Worm (Caenorhabditis elegans) whole organism, L1 larva: Measurements from ENCODE around the gene rars-1.
A peak's percentile ranks its signal among the peaks of the same experiment; 100 is the strongest.

Source experiments
- C04F5.9 ChIP-seq: sonication (generic microtip); optimal IDR thresholded peaks from 2 replicates; lab custom pipeline; 2016; ENCODE audit warnings: missing genetic modification characterization, missing compliant biosample characterization
- C16A3.4 ChIP-seq: fragments of 150-350 bp; optimal IDR thresholded peaks from 2 replicates; lab custom pipeline; 2014; ENCODE audit warnings: missing biosample characterization, missing genetic modification characterization
- F16B12.6 ChIP-seq: fragments of 150-350 bp; optimal IDR thresholded peaks from 2 replicates; lab custom pipeline; 2014; ENCODE audit warnings: missing biosample characterization, missing genetic modification characterization
- aha-1 ChIP-seq: fragments of 150-350 bp; optimal IDR thresholded peaks from 2 replicates; lab custom pipeline; 2014; ENCODE audit warnings: missing biosample characterization, missing genetic modification characterization
- alr-1 ChIP-seq: fragments of 200-800 bp; sonication (Bioruptor generic); optimal IDR thresholded peaks from 2 replicates; lab custom pipeline; 2018; ENCODE audit warnings: borderline replicate concordance, mild to moderate bottlenecking, missing genetic modification characterization, missing compliant biosample characterization
- aly-2 ChIP-seq: fragments of 150-350 bp; optimal IDR thresholded peaks from 2 replicates; lab custom pipeline; 2014; ENCODE audit warnings: missing biosample characterization, missing genetic modification characterization
- ceh-63 ChIP-seq: fragments of 200-800 bp; sonication (Bioruptor generic); optimal IDR thresholded peaks from 2 replicates; lab custom pipeline; 2018; ENCODE audit warnings: mild to moderate bottlenecking, missing genetic modification characterization, missing compliant biosample characterization
- ceh-8 ChIP-seq: fragments of 200-800 bp; sonication (Bioruptor generic); optimal IDR thresholded peaks from 2 replicates; lab custom pipeline; 2018; ENCODE audit warnings: mild to moderate bottlenecking, missing genetic modification characterization, moderate library complexity, missing compliant biosample characterization
- ceh-82 ChIP-seq, 3 experiments: fragments of 150-350 bp in 1 of 3; sonication (generic microtip) in 2 of 3; optimal IDR thresholded peaks; 2 replicates each; lab custom pipeline; 2014 to 2017; ENCODE audit warnings: missing biosample characterization in 3 of 3, missing genetic modification characterization in 3 of 3
- ceh-88 ChIP-seq: fragments of 200-800 bp; sonication (Bioruptor generic); IDR thresholded peaks from 2 replicates; pipeline ENCODE4 v1.3.6; 2022; ENCODE audit warnings: missing genetic modification characterization, missing compliant biosample characterization
- ceh-90 ChIP-seq: sonication (generic microtip); optimal IDR thresholded peaks from 2 replicates; lab custom pipeline; 2016; ENCODE audit warnings: missing genetic modification characterization, missing compliant biosample characterization
- ces-1 ChIP-seq: fragments of 150-350 bp; optimal IDR thresholded peaks from 2 replicates; lab custom pipeline; 2014; ENCODE audit warnings: missing biosample characterization, missing genetic modification reagents, missing genetic modification characterization
- egl-13 ChIP-seq: sonication (generic microtip); optimal IDR thresholded peaks from 2 replicates; lab custom pipeline; 2016; ENCODE audit warnings: missing genotype, missing genetic modification reagents, missing genetic modification characterization, missing compliant biosample characterization
- egl-27 ChIP-seq, 2 experiments: fragments of 150-350 bp in 1 of 2; sonication (generic microtip); optimal IDR thresholded peaks; 3 replicates each; lab custom pipeline; 2017 to 2018; ENCODE audit warnings: missing biosample characterization in 2 of 2, missing genetic modification characterization in 2 of 2, missing genetic modification reagents in 2 of 2
- elt-3 ChIP-seq, 6 experiments: fragments of 150-350 bp in 1 of 6; sonication (generic microtip); optimal IDR thresholded peaks; 2 replicates each; lab custom pipeline; 2017 to 2018; ENCODE audit warnings: missing biosample characterization in 6 of 6, missing genetic modification characterization in 6 of 6, inconsistent platforms in 1 of 6
- fkh-10 ChIP-seq: sonication (generic microtip); optimal IDR thresholded peaks from 2 replicates; lab custom pipeline; 2017; ENCODE audit warnings: missing biosample characterization, missing genetic modification reagents, missing genetic modification characterization
- fkh-4 ChIP-seq: sonication (generic microtip); optimal IDR thresholded peaks from 2 replicates; lab custom pipeline; 2016; ENCODE audit warnings: missing compliant biosample characterization, missing genetic modification characterization, borderline replicate concordance
- fkh-8 ChIP-seq: sonication (generic microtip); optimal IDR thresholded peaks from 2 replicates; lab custom pipeline; 2016; ENCODE audit warnings: mild to moderate bottlenecking, missing genetic modification characterization, missing compliant biosample characterization
- hlh-17 ChIP-seq: fragments of 200-800 bp; sonication (Bioruptor generic); optimal IDR thresholded peaks from 2 replicates; lab custom pipeline; 2018; ENCODE audit warnings: missing genetic modification characterization, mild to moderate bottlenecking, missing compliant biosample characterization, moderate library complexity, borderline replicate concordance
- hlh-4 ChIP-seq: sonication (generic microtip); optimal IDR thresholded peaks from 2 replicates; lab custom pipeline; 2016; ENCODE audit warnings: mild to moderate bottlenecking, missing genetic modification characterization, missing compliant biosample characterization
- irx-1 ChIP-seq: sonication (generic microtip); optimal IDR thresholded peaks from 2 replicates; lab custom pipeline; 2016; ENCODE audit warnings: missing genetic modification characterization, missing compliant biosample characterization
- isw-1 ChIP-seq: fragments of 200-800 bp; sonication (Bioruptor generic); IDR thresholded peaks from 2 replicates; pipeline ENCODE4 v1.3.6; 2022; ENCODE audit warnings: missing genetic modification characterization, missing compliant biosample characterization
- jun-1 ChIP-seq: fragments of 150-350 bp; optimal IDR thresholded peaks from 2 replicates; lab custom pipeline; 2014; ENCODE audit warnings: missing biosample characterization, missing genetic modification reagents, missing genetic modification characterization
- lin-13 ChIP-seq: fragments of 150-350 bp; optimal IDR thresholded peaks from 2 replicates; lab custom pipeline; 2014; ENCODE audit warnings: missing biosample characterization, missing genetic modification reagents, missing genetic modification characterization
- lin-14 ChIP-seq: fragments of 200-800 bp; sonication (Bioruptor generic); optimal IDR thresholded peaks from 2 replicates; lab custom pipeline; 2018; ENCODE audit warnings: mild to moderate bottlenecking, missing genetic modification characterization, moderate library complexity, missing compliant biosample characterization
- lin-35 ChIP-seq, 2 experiments: fragments of 150-350 bp; optimal IDR thresholded peaks; 2 replicates each; lab custom pipeline; 2014; ENCODE audit warnings: missing biosample characterization in 2 of 2, missing genetic modification characterization in 2 of 2, missing genetic modification reagents in 2 of 2
- lir-3 ChIP-seq: sonication (generic microtip); optimal IDR thresholded peaks from 2 replicates; lab custom pipeline; 2016; ENCODE audit warnings: mild to moderate bottlenecking, missing genetic modification characterization, moderate library complexity, missing compliant biosample characterization; ENCODE audit not compliant: poor library complexity
- mab-9 ChIP-seq: fragments of 200-800 bp; sonication (Bioruptor generic); IDR thresholded peaks from 2 replicates; pipeline ENCODE4 v1.3.6; 2022; ENCODE audit warnings: missing genetic modification reagents, missing genetic modification characterization, missing compliant biosample characterization
- nhr-237 ChIP-seq: fragments of 150-350 bp; optimal IDR thresholded peaks from 2 replicates; lab custom pipeline; 2014; ENCODE audit warnings: missing biosample characterization, missing genetic modification characterization
- nhr-84 ChIP-seq: sonication (generic microtip); optimal IDR thresholded peaks from 2 replicates; lab custom pipeline; 2017; ENCODE audit warnings: missing biosample characterization, missing genetic modification characterization
- nhr-85 ChIP-seq: sonication (generic microtip); peaks from one replicate; lab custom pipeline; 2016; ENCODE audit warnings: missing genetic modification characterization, inconsistent platforms, missing compliant biosample characterization
- nhr-90 ChIP-seq: sonication (generic microtip); optimal IDR thresholded peaks from 2 replicates; lab custom pipeline; 2016; ENCODE audit warnings: mild to moderate bottlenecking, missing genetic modification characterization, missing compliant biosample characterization; ENCODE audit not compliant: poor library complexity
- pag-3 ChIP-seq: sonication (generic microtip); optimal IDR thresholded peaks from 2 replicates; lab custom pipeline; 2017; ENCODE audit warnings: missing genetic modification characterization, mild to moderate bottlenecking, missing compliant biosample characterization, antibody characterized with exemption, borderline replicate concordance; ENCODE audit not compliant: insufficient read depth
- pax-3 ChIP-seq: fragments of 200-800 bp; sonication (Bioruptor generic); optimal IDR thresholded peaks from 2 replicates; lab custom pipeline; 2018; ENCODE audit warnings: mild to moderate bottlenecking, missing genetic modification characterization, moderate library complexity, missing compliant biosample characterization
- sup-37 ChIP-seq: fragments of 200-800 bp; sonication (Bioruptor generic); optimal IDR thresholded peaks from 2 replicates; lab custom pipeline; 2018; ENCODE audit warnings: mild to moderate bottlenecking, missing genetic modification characterization, missing compliant biosample characterization
- swsn-7 ChIP-seq: sonication (generic microtip); optimal IDR thresholded peaks from 2 replicates; lab custom pipeline; 2016; ENCODE audit warnings: missing genetic modification characterization, missing compliant biosample characterization
- tbx-2 ChIP-seq: sonication (generic microtip); optimal IDR thresholded peaks from 2 replicates; lab custom pipeline; 2016; ENCODE audit warnings: missing genetic modification characterization, missing compliant biosample characterization
- tlp-1 ChIP-seq: fragments of 150-350 bp; optimal IDR thresholded peaks from 2 replicates; lab custom pipeline; 2014; ENCODE audit warnings: missing biosample characterization, missing genetic modification characterization
- unc-130 ChIP-seq: fragments of 150-350 bp; optimal IDR thresholded peaks from 2 replicates; lab custom pipeline; 2017; ENCODE audit warnings: missing biosample characterization, missing genetic modification characterization, inconsistent platforms
- unc-86 ChIP-seq: sonication (generic microtip); optimal IDR thresholded peaks from 2 replicates; lab custom pipeline; 2016; ENCODE audit warnings: missing genetic modification characterization, missing compliant biosample characterization
- xbp-1 ChIP-seq: sonication (generic microtip); optimal IDR thresholded peaks from 2 replicates; lab custom pipeline; 2016; ENCODE audit warnings: missing genetic modification characterization, missing compliant biosample characterization
- zag-1 ChIP-seq: fragments of 150-350 bp; optimal IDR thresholded peaks from 2 replicates; lab custom pipeline; 2014; ENCODE audit warnings: missing biosample characterization, missing genetic modification characterization

Gene rars-1

ce11 chrIII:4930154-4930679, 13.2 kb upstream of the rars-1 start, which contains the start of gene set-2 (continued):
- TF ChIP-seq F16B12.6 (tag; lab: Kevin White, UChicago) (peak; percentile 54), alr-1 (no peak), swsn-7 (tag; lab: Kevin White, UChicago) (peak; percentile 54), isw-1 (GFP tag; lab: Robert Waterston, UW) (peak; percentile 70), lin-35 (GFP tag; optimal IDR thresholded peaks at IDR 0.05; lab: Kevin White, UChicago) (peak; percentile 95 to 96), ces-1 (GFP tag; lab: Kevin White, UChicago) (no peak), mab-9 (GFP tag; lab: Robert Waterston, UW) (no peak), aly-2 (tag; lab: Kevin White, UChicago) (peak; percentile 44), ceh-8 (GFP tag; lab: Kevin White, UChicago) (no peak), tbx-2 (tag; lab: Kevin White, UChicago) (peak; percentile 85), hlh-4 (no peak), C04F5.9 (peak; percentile 47), ceh-90 (tag; lab: Kevin White, UChicago) (peak; percentile 91), hlh-17 (GFP tag; lab: Kevin White, UChicago) (no peak), lir-3 (tag; lab: Kevin White, UChicago) (peak; percentile 93), pax-3 (tag; lab: Kevin White, UChicago) (peak; percentile 78), nhr-90 (peak; percentile 87), C16A3.4 (tag; lab: Kevin White, UChicago) (peak; percentile 22), lin-13 (GFP tag; lab: Kevin White, UChicago) (peak; percentile 39), nhr-237 (tag; lab: Kevin White, UChicago) (no peak), egl-13 (tag; lab: Kevin White, UChicago) (peak; percentile 73), unc-86 (tag; lab: Kevin White, UChicago) (peak; percentile 25), nhr-84 (tag; lab: Kevin White, UChicago) (no peak), aha-1 (no peak), zag-1 (no peak), fkh-10 (GFP tag; lab: Kevin White, UChicago) (no peak), irx-1 (tag; lab: Kevin White, UChicago) (peak; percentile 87), sup-37 (GFP tag; lab: Kevin White, UChicago) (no peak), ceh-82 (tag; optimal IDR thresholded peaks at IDR 0.05; lab: Kevin White, UChicago) (peak; percentile 16 to 44 (median 27)), fkh-4 (tag; lab: Kevin White, UChicago) (peak; percentile 79), pag-3 (tag; lab: Kevin White, UChicago) (no peak), xbp-1 (tag; lab: Kevin White, UChicago) (peak; percentile 75), jun-1 (peak; percentile 24), ceh-88 (no peak), tlp-1 (tag; lab: Kevin White, UChicago) (no peak), nhr-85 (tag; lab: Kevin White, UChicago) (peak; percentile 87), ceh-63 (GFP tag; lab: Kevin White, UChicago) (no peak), elt-3 (tag; optimal IDR thresholded peaks at IDR 0.05; lab: Kevin White, UChicago) (no peak), lin-14 (peak; percentile 63), fkh-8 (tag; lab: Kevin White, UChicago) (peak; percentile 62), unc-130 (no peak), egl-27 (tag; optimal IDR thresholded peaks at IDR 0.05; lab: Kevin White, UChicago) (no peak)
